Worm (Caenorhabditis elegans): Measurements from ENCODE around the gene srt-29.

The srt-29 gene

DNA sequence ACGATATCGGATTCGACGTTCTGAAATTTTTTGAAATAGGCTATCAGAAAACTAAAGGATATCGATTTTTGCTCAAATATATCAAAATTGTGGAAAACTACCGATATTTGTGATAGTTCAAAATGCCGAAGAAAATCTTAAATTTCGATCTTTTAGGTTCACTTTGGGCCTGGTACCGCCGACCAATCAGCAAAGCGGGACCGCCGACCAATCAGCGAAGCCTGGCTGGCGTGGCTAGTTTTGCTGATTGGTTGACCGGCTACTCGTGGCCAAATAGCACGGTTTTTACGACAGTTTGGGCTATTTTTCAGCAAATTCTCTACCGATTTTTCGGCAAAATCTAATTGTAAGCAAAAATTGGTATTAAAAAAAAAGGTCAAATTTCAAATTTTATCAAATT, 8.7 kb downstream of the srt-29 start:
- TF ChIP-seq ama-1 (optimal IDR thresholded peaks at IDR 0.05) (no peak), nfya-1 (tag; optimal IDR thresholded peaks at IDR 0.05; ENCODE audit: insufficient read depth) (peak; percentile 73)

DNA sequence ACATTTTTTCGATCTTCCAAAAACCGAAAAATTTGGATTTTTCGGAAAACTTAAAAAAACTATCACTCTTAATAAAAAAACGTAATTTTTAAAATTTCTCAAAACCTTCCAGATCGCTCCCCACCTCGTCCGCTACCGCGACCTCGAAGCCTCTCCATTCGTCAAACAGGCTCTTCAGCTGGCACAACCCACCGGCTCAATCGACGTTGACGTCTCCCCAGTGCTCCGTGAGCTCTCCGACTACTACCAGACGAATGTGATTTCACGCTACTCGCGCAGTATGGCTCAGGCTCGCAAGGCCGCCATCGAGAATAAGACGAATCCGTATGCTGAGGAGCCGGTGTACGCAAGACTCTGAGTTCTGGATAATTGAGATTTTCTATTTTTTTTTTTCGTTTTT, 12.6 kb downstream of the srt-29 start:
- TF ChIP-seq aly-2 (tag; optimal IDR thresholded peaks at IDR 0.05), result no peak

DNA sequence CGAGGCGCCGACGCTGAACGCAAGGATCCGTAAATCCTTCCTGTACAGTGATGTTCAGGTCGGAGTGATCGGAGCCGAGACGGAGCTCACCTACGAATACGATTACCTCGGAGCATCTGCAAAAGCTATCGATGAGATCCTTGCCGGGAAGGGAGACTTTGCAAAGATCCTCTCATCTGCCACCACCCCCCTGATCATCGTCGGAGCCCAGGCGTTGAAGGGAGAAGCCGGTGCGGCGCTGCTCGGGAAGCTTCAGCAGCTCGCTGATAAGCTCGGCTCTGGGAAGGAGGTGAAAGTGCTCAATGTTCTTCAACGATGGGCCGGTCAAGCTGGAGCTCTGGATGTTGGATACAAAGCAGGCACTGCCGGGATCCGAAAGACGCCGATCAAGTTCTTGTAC, 15.6 kb downstream of the srt-29 start:
- TF ChIP-seq unc-62 (GFP tag; optimal IDR thresholded peaks at IDR 0.05) (no peak), unc-39 (tag; optimal IDR thresholded peaks at IDR 0.05) (no peak), nhr-28 (tag; optimal IDR thresholded peaks at IDR 0.05) (no peak), egl-27 (tag; optimal IDR thresholded peaks at IDR 0.05) (no peak), fkh-10 (GFP tag; optimal IDR thresholded peaks at IDR 0.05) (no peak), ztf-4 (tag; optimal IDR thresholded peaks at IDR 0.05) (no peak), ceh-9 (tag; optimal IDR thresholded peaks at IDR 0.05) (no peak), elt-3 (tag; optimal IDR thresholded peaks at IDR 0.05) (no peak), nhr-237 (tag; optimal IDR thresholded peaks at IDR 0.05) (no peak)

DNA sequence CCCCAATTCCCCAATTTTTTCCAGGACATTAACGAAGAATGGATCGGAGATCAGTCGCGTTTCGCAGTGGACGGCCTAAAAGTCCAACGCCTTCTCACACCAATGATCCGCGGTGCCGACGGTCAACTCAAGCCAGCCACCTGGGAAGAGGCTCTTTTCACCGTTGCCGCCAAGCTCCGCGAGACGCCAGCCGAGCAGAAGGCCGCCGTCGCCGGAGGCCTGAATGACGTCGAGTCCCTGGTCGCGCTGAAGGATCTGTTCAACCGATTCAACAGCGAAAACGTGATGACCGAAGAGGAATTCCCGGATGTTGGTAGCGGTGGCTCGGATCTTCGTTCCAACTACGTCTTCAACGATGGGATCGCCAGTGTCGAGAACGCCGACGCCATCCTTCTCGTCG, 16.1 kb downstream of the srt-29 start:
- TF ChIP-seq lin-15B (tag; optimal IDR thresholded peaks at IDR 0.05) (no peak), ztf-4 (tag; optimal IDR thresholded peaks at IDR 0.05) (no peak), nhr-12 (tag; optimal IDR thresholded peaks at IDR 0.05) (no peak), nhr-67 (tag; optimal IDR thresholded peaks at IDR 0.05) (no peak), egl-5 (tag; optimal IDR thresholded peaks at IDR 0.05) (no peak), nhr-23 (tag; optimal IDR thresholded peaks at IDR 0.05) (no peak), ztf-11 (tag; optimal IDR thresholded peaks at IDR 0.05) (no peak)

DNA sequence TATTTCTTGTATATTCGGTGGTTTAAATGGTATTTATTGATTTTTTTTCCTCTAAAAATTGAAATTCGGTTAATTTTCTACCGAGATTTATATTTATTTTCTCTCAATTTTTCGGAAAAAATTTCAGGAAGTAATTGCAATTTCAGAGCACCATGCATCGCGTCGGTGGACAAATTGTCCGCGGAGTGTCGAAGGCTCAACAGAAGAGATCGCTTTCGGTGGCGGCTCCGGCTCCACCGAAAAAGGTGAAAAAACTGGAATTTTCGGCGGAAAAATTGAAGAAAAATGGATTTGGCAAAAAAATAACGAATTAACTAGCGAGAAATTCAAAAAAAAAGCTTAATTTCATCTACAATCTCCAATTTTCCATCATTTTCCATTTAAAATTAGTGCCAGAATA, 20.1 kb downstream of the srt-29 start, which contains the start of gene nuo-5:
Gene nuo-5, plus strand, starts transcription at position 147 of the 400 bp plus-strand sequence.
- no peak for TF ChIP-seq elt-1 (tag; optimal IDR thresholded peaks at IDR 0.05)
- no peak for TF ChIP-seq mml-1 (tag; optimal IDR thresholded peaks at IDR 0.05)
- no peak for TF ChIP-seq fkh-10 (GFP tag; optimal IDR thresholded peaks at IDR 0.05)
- TF ChIP-seq ztf-4 (tag; optimal IDR thresholded peaks at IDR 0.05), result no peak
- no peak for TF ChIP-seq sea-2 (GFP tag; optimal IDR thresholded peaks at IDR 0.05)
- TF ChIP-seq nhr-67 (tag; optimal IDR thresholded peaks at IDR 0.05), result no peak
- no peak for TF ChIP-seq mdl-1 (tag; optimal IDR thresholded peaks at IDR 0.05)
- no peak for TF ChIP-seq snpc-4 (tag; optimal IDR thresholded peaks at IDR 0.05)
- no peak for TF ChIP-seq ztf-11 (tag; optimal IDR thresholded peaks at IDR 0.05)
- TF ChIP-seq eor-1 (tag; optimal IDR thresholded peaks at IDR 0.05), result no peak
- TF ChIP-seq elt-3 (tag; optimal IDR thresholded peaks at IDR 0.05), result no peak
- no peak for TF ChIP-seq lin-39 (tag; optimal IDR thresholded peaks at IDR 0.05)
- TF ChIP-seq nhr-43 (tag; optimal IDR thresholded peaks at IDR 0.05; ENCODE audit: poor library complexity, severe bottlenecking), result no peak
- no peak for TF ChIP-seq skn-1 (tag; optimal IDR thresholded peaks at IDR 0.05)

DNA sequence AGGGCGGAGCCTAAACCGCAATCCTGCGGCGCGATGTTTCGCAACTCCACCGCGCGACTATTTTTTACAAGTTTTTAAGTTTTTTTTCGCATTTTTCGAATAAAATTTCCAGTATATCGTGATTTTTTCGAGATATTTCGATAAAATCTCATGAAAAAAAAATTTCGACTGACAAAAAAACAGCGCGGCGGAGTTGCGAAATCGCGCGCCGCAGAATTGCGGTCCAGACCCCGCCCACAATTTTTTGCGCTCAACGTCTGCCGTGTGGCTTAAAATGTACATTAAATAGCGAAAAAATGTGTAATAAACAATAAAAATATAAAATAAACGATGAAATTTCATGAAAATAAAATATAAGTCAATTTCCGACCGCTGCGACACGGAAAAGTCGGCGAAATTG, 21.2 kb downstream of the srt-29 start:
- TF ChIP-seq unc-39 (tag; optimal IDR thresholded peaks at IDR 0.05), result no peak

DNA sequence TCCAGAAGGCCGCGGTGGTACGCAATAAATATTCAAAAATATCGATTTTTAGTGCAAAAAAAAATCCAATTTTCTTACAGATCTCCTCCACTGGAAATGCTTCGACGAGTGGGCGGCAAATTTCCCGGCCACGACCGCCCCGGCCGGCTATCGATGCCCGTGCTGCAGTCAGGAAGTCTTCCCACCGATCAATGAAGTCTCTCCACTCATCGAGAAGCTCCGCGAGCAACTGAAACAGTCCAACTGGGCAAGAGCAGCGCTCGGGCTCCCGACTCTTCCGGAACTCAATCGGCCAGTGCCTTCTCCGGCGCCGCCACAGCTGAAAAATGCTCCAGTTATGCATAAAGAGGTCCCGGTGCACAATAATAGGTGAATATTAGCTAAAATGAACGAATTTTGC, 23.0 kb downstream of the srt-29 start, which contains the start of gene Y45G12B.3:
Gene Y45G12B.3, minus strand, starts transcription at position 320 of the 400 bp plus-strand sequence.
- TF ChIP-seq nhr-76 (tag; optimal IDR thresholded peaks at IDR 0.05) (no peak), eor-1 (tag; optimal IDR thresholded peaks at IDR 0.05) (no peak), elt-2 (tag; optimal IDR thresholded peaks at IDR 0.05) (no peak), snpc-4 (tag; optimal IDR thresholded peaks at IDR 0.05) (no peak), nhr-67 (tag; optimal IDR thresholded peaks at IDR 0.05) (no peak)

DNA sequence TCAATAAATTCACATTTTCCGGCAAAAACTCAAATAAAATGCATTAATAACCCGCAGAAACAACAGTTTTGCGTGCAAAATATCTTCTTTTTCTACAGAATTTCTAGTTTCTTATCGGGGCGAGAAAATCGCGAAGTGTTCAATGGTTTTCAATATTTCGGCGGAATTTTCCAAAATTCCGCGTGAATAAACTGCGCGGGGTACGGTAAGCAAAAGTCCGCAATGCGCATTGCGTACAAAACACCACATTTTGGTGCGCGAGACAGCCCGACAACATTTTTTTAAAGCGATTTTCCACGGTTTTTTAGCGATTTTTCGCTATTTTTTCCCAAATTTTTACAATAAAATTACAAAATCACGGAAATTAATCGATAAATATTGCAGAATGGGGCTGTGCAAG, 24.5 kb downstream of the srt-29 start, which contains the start of gene Y45G12B.2:
Gene Y45G12B.2, plus strand, starts transcription at position 383 of the 400 bp plus-strand sequence.
- peak; percentile 71 for TF ChIP-seq lin-15B (tag; optimal IDR thresholded peaks at IDR 0.05)
- no peak for TF ChIP-seq tbx-2 (tag; optimal IDR thresholded peaks at IDR 0.05)
- TF ChIP-seq fkh-10 (GFP tag; optimal IDR thresholded peaks at IDR 0.05), result no peak
- peak; percentile 17 for TF ChIP-seq jun-1 (tag; optimal IDR thresholded peaks at IDR 0.05)
- TF ChIP-seq pqm-1 (tag; optimal IDR thresholded peaks at IDR 0.05), result peak; percentile 58
- no peak for TF ChIP-seq nhr-28 (tag; optimal IDR thresholded peaks at IDR 0.05)
- peak; percentile 38 for TF ChIP-seq nhr-25 (tag; optimal IDR thresholded peaks at IDR 0.05)
- peak; percentile 58 for TF ChIP-seq nhr-23 (tag; optimal IDR thresholded peaks at IDR 0.05)
- TF ChIP-seq unc-39 (tag; optimal IDR thresholded peaks at IDR 0.05), result no peak
- peak; percentile 17 for TF ChIP-seq sea-2 (GFP tag; optimal IDR thresholded peaks at IDR 0.05)
- no peak for TF ChIP-seq fkh-2 (tag; optimal IDR thresholded peaks at IDR 0.05)
- no peak for TF ChIP-seq nhr-237 (tag; optimal IDR thresholded peaks at IDR 0.05)
- TF ChIP-seq aly-2 (tag; optimal IDR thresholded peaks at IDR 0.05), result no peak
- TF ChIP-seq elt-2 (tag; optimal IDR thresholded peaks at IDR 0.05), result peak; percentile 47
- peak; percentile 31 for TF ChIP-seq ceh-28 (tag; optimal IDR thresholded peaks at IDR 0.05)
- no peak for TF ChIP-seq ceh-82 (tag; optimal IDR thresholded peaks at IDR 0.05)
- peak; percentile 67 for TF ChIP-seq hmg-11 (tag; optimal IDR thresholded peaks at IDR 0.05)
- no peak for TF ChIP-seq skn-1 (tag; optimal IDR thresholded peaks at IDR 0.05)
- TF ChIP-seq daf-12 (tag; optimal IDR thresholded peaks at IDR 0.05), result no peak
- peak; percentile 90 for TF ChIP-seq nfya-1 (tag; optimal IDR thresholded peaks at IDR 0.05; ENCODE audit: insufficient read depth)
- TF ChIP-seq pha-4 (tag; optimal IDR thresholded peaks at IDR 0.05), result peak; percentile 77

Measured in whole organism, L3 larva.